Fruit fly (Drosophila melanogaster) whole organism, prepupa: ENCODE measurements around the gene CG16825.
A peak's percentile ranks its signal among the peaks of the same experiment; 100 is the strongest.

Experiments used
- CG34406 ChIP-seq: fragments of 200-800 bp; sonication (Bioruptor generic); optimal IDR thresholded peaks from 3 replicates; lab custom pipeline; 2016; ENCODE audit warnings: missing biosample characterization, missing genetic modification characterization
- CG9139 ChIP-seq: fragments of 200-800 bp; sonication (Bioruptor generic); optimal IDR thresholded peaks from 3 replicates; lab custom pipeline; 2017; ENCODE audit warnings: missing biosample characterization, mild to moderate bottlenecking, missing genetic modification characterization
- Ets96B ChIP-seq: fragments of 200-800 bp; optimal IDR thresholded peaks from 2 replicates; lab custom pipeline; 2019; ENCODE audit warnings: missing biosample characterization, mild to moderate bottlenecking, missing genetic modification characterization, moderate library complexity
- Hr39 ChIP-seq: fragments of 200-800 bp; sonication (Bioruptor generic); optimal IDR thresholded peaks from 2 replicates; lab custom pipeline; 2016; ENCODE audit warnings: missing biosample characterization, missing genetic modification characterization
- Met ChIP-seq: fragments of 200-800 bp; sonication (Bioruptor generic); optimal IDR thresholded peaks from 3 replicates; lab custom pipeline; 2016; ENCODE audit warnings: missing biosample characterization, missing genetic modification characterization
- Sox102F ChIP-seq: fragments of 200-800 bp; sonication (Bioruptor generic); optimal IDR thresholded peaks from 2 replicates; lab custom pipeline; 2016; ENCODE audit warnings: missing biosample characterization, mild to moderate bottlenecking, missing genetic modification characterization
- Sox14 ChIP-seq: fragments of 200-800 bp; sonication (Bioruptor generic); optimal IDR thresholded peaks from 3 replicates; lab custom pipeline; 2016; ENCODE audit warnings: missing biosample characterization, missing genetic modification characterization
- fd85E ChIP-seq: fragments of 200-800 bp; sonication (Bioruptor generic); optimal IDR thresholded peaks from 3 replicates; lab custom pipeline; 2016; ENCODE audit warnings: missing biosample characterization, missing genetic modification characterization
- fkh ChIP-seq: fragments of 200-800 bp; sonication (Bioruptor generic); optimal IDR thresholded peaks from 3 replicates; lab custom pipeline; 2017; ENCODE audit warnings: missing biosample characterization, mild to moderate bottlenecking, missing genetic modification characterization, moderate library complexity
- pdm3 ChIP-seq: fragments of 200-800 bp; sonication (Bioruptor generic); optimal IDR thresholded peaks from 3 replicates; lab custom pipeline; 2016; ENCODE audit warnings: missing biosample characterization, missing genetic modification characterization
- topi ChIP-seq: fragments of 200-800 bp; sonication (Bioruptor generic); optimal IDR thresholded peaks from 3 replicates; lab custom pipeline; 2016; ENCODE audit warnings: missing biosample characterization, missing genetic modification characterization

DNA sequence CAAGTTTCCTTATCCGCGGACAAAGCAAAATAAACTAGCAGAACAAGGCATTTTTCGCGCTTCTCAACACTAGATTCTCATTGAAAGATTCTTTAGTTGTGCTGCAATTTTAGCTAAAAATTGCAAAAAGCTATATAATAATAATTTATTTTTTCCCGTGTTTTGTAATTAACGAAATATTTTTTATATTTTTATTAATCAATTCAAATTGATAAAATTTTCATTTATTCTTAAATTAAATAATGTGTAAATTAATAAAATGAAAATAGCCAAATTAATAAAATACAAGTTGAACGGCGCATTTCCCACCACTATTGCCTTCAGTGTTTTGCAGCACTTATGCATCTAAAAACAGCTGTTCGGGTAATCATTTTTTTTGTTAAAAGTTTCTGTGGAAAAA is 18.1 kb upstream of the CG16825 start, which contains the start of the genes Drep4 and Uvrag:
- TF ChIP-seq Met (GFP tag; lab: Kevin White, UChicago) (peak; percentile 52), topi (GFP tag; lab: Kevin White, UChicago) (no peak), Ets96B (tag; lab: Kevin White, UChicago) (peak; percentile 63), CG9139 (GFP tag; lab: Kevin White, UChicago) (no peak), Hr39 (GFP tag; lab: Kevin White, UChicago) (peak; percentile 14), Sox102F (GFP tag; lab: Kevin White, UChicago) (no peak), CG34406 (GFP tag; lab: Kevin White, UChicago) (peak; percentile 47), fkh (GFP tag; lab: Kevin White, UChicago) (no peak), Sox14 (peak; percentile 74), pdm3 (no peak), fd85E (GFP tag; lab: Kevin White, UChicago) (no peak)
